Worm (Caenorhabditis elegans) whole organism, late embryonic: ENCODE measurements around the gene unc-61.

Experiments used
- ceh-2 ChIP-seq: sonication (generic microtip); optimal IDR thresholded peaks from 2 replicates; lab custom pipeline; 2016; ENCODE audit warnings: missing genotype, missing genetic modification characterization, missing compliant biosample characterization
- ceh-22 ChIP-seq: sonication (generic microtip); optimal IDR thresholded peaks from 2 replicates; lab custom pipeline; 2017; ENCODE audit warnings: missing biosample characterization, missing genetic modification characterization
- ceh-30 ChIP-seq: fragments of 150-350 bp; optimal IDR thresholded peaks from 2 replicates; lab custom pipeline; 2014; ENCODE audit warnings: missing biosample characterization, missing genetic modification characterization
- ceh-48 ChIP-seq: sonication (generic microtip); optimal IDR thresholded peaks from 2 replicates; lab custom pipeline; 2016; ENCODE audit warnings: missing genetic modification characterization, inconsistent platforms, missing compliant biosample characterization
- dmd-4 ChIP-seq: sonication (generic microtip); optimal IDR thresholded peaks from 2 replicates; lab custom pipeline; 2016; ENCODE audit warnings: borderline replicate concordance, missing genetic modification characterization, missing compliant biosample characterization
- fax-1 ChIP-seq: sonication (generic microtip); optimal IDR thresholded peaks from 2 replicates; lab custom pipeline; 2016; ENCODE audit warnings: missing genotype, missing genetic modification characterization, missing compliant biosample characterization
- lin-11 ChIP-seq: fragments of 200-800 bp; sonication (Bioruptor generic); optimal IDR thresholded peaks from 2 replicates; lab custom pipeline; 2018; ENCODE audit warnings: mild to moderate bottlenecking, missing genetic modification characterization, missing compliant biosample characterization
- madf-2 ChIP-seq: sonication (generic microtip); optimal IDR thresholded peaks from 2 replicates; lab custom pipeline; 2017; ENCODE audit warnings: missing genetic modification characterization, missing compliant biosample characterization
- nfya-1 ChIP-seq: sonication (generic microtip); optimal IDR thresholded peaks from 2 replicates; lab custom pipeline; 2017; ENCODE audit warnings: missing genetic modification characterization, mild to moderate bottlenecking, missing compliant biosample characterization, antibody characterized with exemption, moderate library complexity
- pha-4 ChIP-seq: fragments of 150-350 bp; optimal IDR thresholded peaks from 2 replicates; lab custom pipeline; 2018; ENCODE audit warnings: missing biosample characterization, missing genetic modification reagents, missing genetic modification characterization
- syd-9 ChIP-seq: sonication (generic microtip); optimal IDR thresholded peaks from 2 replicates; lab custom pipeline; 2016; ENCODE audit warnings: mild to moderate bottlenecking, missing genetic modification characterization, moderate library complexity, missing compliant biosample characterization
- tbx-2 ChIP-seq: sonication (generic microtip); optimal IDR thresholded peaks from 2 replicates; lab custom pipeline; 2016; ENCODE audit warnings: missing genetic modification characterization, missing compliant biosample characterization
- ttx-3 ChIP-seq: sonication (generic microtip); optimal IDR thresholded peaks from 2 replicates; lab custom pipeline; 2016; ENCODE audit warnings: missing genetic modification reagents, missing genetic modification characterization, missing compliant biosample characterization

ce11 chrV:14741233-14741632, 7.2 kb upstream of the unc-61 start, which contains the start of gene Y50E8A.6:
- no peak for TF ChIP-seq ceh-22 (tag; lab: Kevin White, UChicago)
- no peak for TF ChIP-seq tbx-2 (tag; lab: Kevin White, UChicago)
- no peak for TF ChIP-seq madf-2 (tag; lab: Kevin White, UChicago)
- no peak for TF ChIP-seq dmd-4
- no peak for TF ChIP-seq pha-4 (tag; lab: Kevin White, UChicago)
- TF ChIP-seq ceh-2 (tag; lab: Kevin White, UChicago), result no peak
- TF ChIP-seq ttx-3 (tag; lab: Kevin White, UChicago), result no peak
- TF ChIP-seq ceh-48, result no peak
- TF ChIP-seq syd-9 (tag; lab: Kevin White, UChicago), result no peak
- TF ChIP-seq ceh-30, result no peak
- TF ChIP-seq lin-11, result no peak
- no peak for TF ChIP-seq nfya-1 (tag; lab: Kevin White, UChicago)
- TF ChIP-seq fax-1 (tag; lab: Kevin White, UChicago), result no peak
